Worm (Caenorhabditis elegans): ENCODE data around the gene C08F8.2.

Gene C08F8.2

DNA sequence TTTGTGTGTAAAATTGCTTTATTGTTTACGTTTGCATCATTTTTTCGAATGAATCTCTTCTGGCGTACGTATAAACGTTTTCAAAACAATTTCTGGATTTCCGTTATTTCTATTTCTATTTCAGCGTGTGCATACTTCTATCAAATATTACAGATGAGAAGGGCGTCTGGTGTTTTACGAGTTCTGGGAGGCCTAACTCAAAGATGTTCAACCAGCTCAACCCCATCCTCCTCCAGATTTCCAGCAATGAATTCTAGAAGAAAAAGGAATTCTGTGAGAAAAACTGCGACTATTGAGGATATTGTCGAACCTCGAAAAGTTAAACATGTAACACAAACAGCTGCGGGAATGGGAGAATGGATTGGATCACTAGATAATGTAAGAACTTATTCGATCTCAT is at the start of gene C08F8.2:
TSS of gene C08F8.2 (plus strand) at position 154 of the 400 bp plus-strand sequence.
- TF ChIP-seq hsf-1 (GFP tag; IDR thresholded peaks at IDR 0.05) (0 out of 2 replicates have a peak, but pooled peaks have one; percentile 26), sea-2 (GFP tag; IDR thresholded peaks at IDR 0.05) (no peak), lin-54 (GFP tag; optimal IDR thresholded peaks at IDR 0.05) (peak; percentile 22), Y53G8AR.9 (GFP tag; conservative IDR thresholded peaks at IDR 0.05) (0 out of 2 replicates have a peak, but pooled peaks have one; percentile 54), F22D6.2 (tag; optimal IDR thresholded peaks at IDR 0.05) (no peak), atf-7 (tag; optimal IDR thresholded peaks at IDR 0.05) (no peak), dox-1 (GFP tag; IDR thresholded peaks at IDR 0.05) (no peak), tbp1 (GFP tag; optimal IDR thresholded peaks at IDR 0.05) (no peak), bed-1 (GFP tag; IDR thresholded peaks at IDR 0.05) (no peak), attf-3 (GFP tag; conservative IDR thresholded peaks at IDR 0.05) (no peak), ztf-6 (GFP tag; IDR thresholded peaks at IDR 0.05) (no peak)

- TF ChIP-seq ceh-91 (GFP tag; IDR thresholded peaks at IDR 0.05) (no peak), repo-1 (tag; optimal IDR thresholded peaks at IDR 0.05) (no peak), zim-3 (tag; optimal IDR thresholded peaks at IDR 0.05) (no peak), cebp-2 (GFP tag; IDR thresholded peaks at IDR 0.05) (no peak), lin-35 (GFP tag; optimal IDR thresholded peaks at IDR 0.05) (no peak), Y56A3A.18 (GFP tag; IDR thresholded peaks at IDR 0.05) (no peak), ekl-4 (GFP tag; IDR thresholded peaks at IDR 0.05) (no peak), F23B12.7 (tag; optimal IDR thresholded peaks at IDR 0.05; ENCODE audit: insufficient read depth) (no peak), ztf-18 (tag; optimal IDR thresholded peaks at IDR 0.05) (no peak), chd-7 (tag; optimal IDR thresholded peaks at IDR 0.05) (no peak), ztf-28 (GFP tag; IDR thresholded peaks at IDR 0.05) (no peak), nhr-179 (tag; optimal IDR thresholded peaks at IDR 0.05) (no peak)
These were observed 49.4 kb upstream of the C08F8.2 start, which contains the start of gene srlf-18 for ce11 chrIV:11101383-11101782. Gene srlf-18 (minus strand): TSS chrIV:11101483.

- TF ChIP-seq efl-1 (GFP tag; optimal IDR thresholded peaks at IDR 0.05) (no peak), ceh-58 (GFP tag; IDR thresholded peaks at IDR 0.05) (no peak), tbp1 (GFP tag; optimal IDR thresholded peaks at IDR 0.05) (no peak), attf-5 (GFP tag; optimal IDR thresholded peaks at IDR 0.05) (no peak), lin-35 (GFP tag; optimal IDR thresholded peaks at IDR 0.05) (no peak)
These were observed 48.2 kb upstream of the C08F8.2 start, which contains the start of gene srlf-17 for ce11 chrIV:11102608-11103007. Gene srlf-17 (minus strand): TSS chrIV:11102708.

DNA sequence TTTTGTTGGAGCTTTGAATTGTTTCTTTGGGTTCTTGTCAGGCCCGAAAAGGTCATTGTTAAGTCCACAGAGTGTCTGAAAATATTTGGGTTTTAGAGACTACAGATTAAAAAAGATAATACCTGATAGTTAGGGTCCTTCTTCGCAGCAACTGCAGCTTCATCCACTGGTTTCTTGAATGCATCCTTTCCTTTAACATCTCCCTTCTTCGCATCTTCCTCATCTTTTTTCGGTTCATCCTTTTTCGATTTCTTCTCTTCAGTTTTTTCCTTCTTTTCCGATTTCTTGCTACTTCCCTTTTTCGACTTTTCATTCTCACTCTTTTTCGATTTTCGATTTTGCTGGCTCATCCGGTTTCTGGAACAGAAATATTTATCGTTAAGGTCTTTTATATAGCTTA is 47.3 kb upstream of the C08F8.2 start:
- no peak for TF ChIP-seq mes-4 (tag; optimal IDR thresholded peaks at IDR 0.05)
- no peak for TF ChIP-seq mel-28 (tag; optimal IDR thresholded peaks at IDR 0.05; ENCODE audit: borderline replicate concordance)
- TF ChIP-seq efl-1 (GFP tag; optimal IDR thresholded peaks at IDR 0.05): no peak
- no peak for TF ChIP-seq ceh-79 (tag; optimal IDR thresholded peaks at IDR 0.05)
- no peak for TF ChIP-seq F23B12.7 (tag; optimal IDR thresholded peaks at IDR 0.05; ENCODE audit: insufficient read depth)
- TF ChIP-seq ztf-3 (GFP tag; optimal IDR thresholded peaks at IDR 0.05): no peak
- no peak for TF ChIP-seq pha-4 (tag; optimal IDR thresholded peaks at IDR 0.05)
- no peak for TF ChIP-seq repo-1 (tag; optimal IDR thresholded peaks at IDR 0.05)
- TF ChIP-seq madf-6 (GFP tag; IDR thresholded peaks at IDR 0.05): no peak
- TF ChIP-seq unc-62 (GFP tag; optimal IDR thresholded peaks at IDR 0.05): no peak
- TF ChIP-seq ceh-58 (GFP tag; IDR thresholded peaks at IDR 0.05): no peak
- no peak for TF ChIP-seq K12H6.12 (tag; optimal IDR thresholded peaks at IDR 0.05)
